Worm (Caenorhabditis elegans) whole organism, L4/young adult: ENCODE data around the gene F52E1.2.

ENCODE experiments used
- W03F9.2 ChIP-seq: fragments of 150-350 bp; optimal IDR thresholded peaks from 2 replicates; lab custom pipeline; 2014; ENCODE audit warnings: missing biosample characterization, missing genetic modification characterization
- dao-5 ChIP-seq: sonication (generic microtip); optimal IDR thresholded peaks from 2 replicates; lab custom pipeline; 2016; ENCODE audit warnings: missing genotype, missing genetic modification characterization, moderate library complexity, missing compliant biosample characterization
- him-1 ChIP-seq: sonication (generic microtip); optimal IDR thresholded peaks from 2 replicates; lab custom pipeline; 2016; ENCODE audit warnings: missing genotype, missing genetic modification reagents, missing genetic modification characterization, missing compliant biosample characterization

ce11 chrV:8375849-8376248, 34.5 kb upstream of the F52E1.2 start, which contains the start of gene F38E1.3:
- TF ChIP-seq W03F9.2 (tag; lab: Kevin White, UChicago) (no peak), him-1 (tag; lab: Kevin White, UChicago) (no peak), dao-5 (tag; lab: Kevin White, UChicago) (no peak)
